Worm (Caenorhabditis elegans) whole organism, L1 larva: ENCODE measurements around the gene C35B1.4.

Experiments used
- blmp-1 ChIP-seq: fragments of 150-350 bp; optimal IDR thresholded peaks from 2 replicates; lab custom pipeline; 2014; ENCODE audit warnings: missing biosample characterization, missing genetic modification characterization
- ces-1 ChIP-seq: fragments of 150-350 bp; optimal IDR thresholded peaks from 2 replicates; lab custom pipeline; 2014; ENCODE audit warnings: missing biosample characterization, missing genetic modification reagents, missing genetic modification characterization
- jun-1 ChIP-seq: fragments of 150-350 bp; optimal IDR thresholded peaks from 2 replicates; lab custom pipeline; 2014; ENCODE audit warnings: missing biosample characterization, missing genetic modification reagents, missing genetic modification characterization
- lin-13 ChIP-seq: fragments of 150-350 bp; optimal IDR thresholded peaks from 2 replicates; lab custom pipeline; 2014; ENCODE audit warnings: missing biosample characterization, missing genetic modification reagents, missing genetic modification characterization
- lin-35 ChIP-seq, 2 experiments: fragments of 150-350 bp; optimal IDR thresholded peaks; 2 replicates each; lab custom pipeline; 2014; ENCODE audit warnings: missing biosample characterization in 2 of 2, missing genetic modification characterization in 2 of 2, missing genetic modification reagents in 2 of 2
- lsy-2 ChIP-seq, 2 experiments: fragments of 150-350 bp; optimal IDR thresholded peaks; 2 replicates each; lab custom pipeline; 2014; ENCODE audit warnings: missing biosample characterization in 2 of 2, missing genetic modification characterization in 2 of 2
- mef-2 ChIP-seq: fragments of 150-350 bp; optimal IDR thresholded peaks from 2 replicates; lab custom pipeline; 2014; ENCODE audit warnings: missing biosample characterization, missing genetic modification characterization
- nhr-77 ChIP-seq: fragments of 150-350 bp; optimal IDR thresholded peaks from 2 replicates; lab custom pipeline; 2014; ENCODE audit warnings: missing biosample characterization, missing genetic modification characterization
- swsn-7 ChIP-seq: sonication (generic microtip); optimal IDR thresholded peaks from 2 replicates; lab custom pipeline; 2016; ENCODE audit warnings: missing genetic modification characterization, missing compliant biosample characterization
- unc-130 ChIP-seq: fragments of 150-350 bp; optimal IDR thresholded peaks from 2 replicates; lab custom pipeline; 2017; ENCODE audit warnings: missing biosample characterization, missing genetic modification characterization, inconsistent platforms
- ztf-11 ChIP-seq, 2 experiments: sonication (generic microtip); optimal IDR thresholded peaks; 2 replicates each; lab custom pipeline; 2016 to 2017; ENCODE audit warnings: missing genetic modification characterization in 2 of 2, missing biosample characterization in 1 of 2, missing compliant biosample characterization in 1 of 2
- ztf-4 ChIP-seq: fragments of 150-350 bp; optimal IDR thresholded peaks from 2 replicates; lab custom pipeline; 2014; ENCODE audit warnings: missing biosample characterization, missing genetic modification characterization

- TF ChIP-seq swsn-7 (tag; lab: Kevin White, UChicago) (no peak), lsy-2 (tag; optimal IDR thresholded peaks at IDR 0.05; lab: Kevin White, UChicago) (no peak), nhr-77 (tag; lab: Kevin White, UChicago) (no peak), ztf-11 (tag; optimal IDR thresholded peaks at IDR 0.05; lab: Kevin White, UChicago) (no peak), ces-1 (GFP tag; lab: Kevin White, UChicago) (no peak), blmp-1 (tag; lab: Kevin White, UChicago) (no peak), unc-130 (tag; lab: Kevin White, UChicago) (no peak), ztf-4 (no peak), lin-13 (GFP tag; lab: Kevin White, UChicago) (no peak), jun-1 (tag; lab: Kevin White, UChicago) (no peak), lin-35 (GFP tag; optimal IDR thresholded peaks at IDR 0.05; lab: Kevin White, UChicago) (no peak), mef-2 (tag; lab: Kevin White, UChicago) (no peak)
Measured at ce11 chrIV:4084109-4084508, 4.5 kb downstream of the C35B1.4 start, which contains the start of gene C35B1.5.
